Worm (Caenorhabditis elegans): Measurements from ENCODE around the gene str-163.

- TF ChIP-seq ama-1 (optimal IDR thresholded peaks at IDR 0.05) (no peak), pes-1 (GFP tag; IDR thresholded peaks at IDR 0.05) (no peak), F13C5.2 (tag; optimal IDR thresholded peaks at IDR 0.05) (no peak)
Observed at ce11 chrIV:4996956-4997355, 43.0 kb downstream of the str-163 start.

All from whole organism, early embryonic.